Worm (Caenorhabditis elegans): ENCODE results near the gene chhy-1.

DNA sequence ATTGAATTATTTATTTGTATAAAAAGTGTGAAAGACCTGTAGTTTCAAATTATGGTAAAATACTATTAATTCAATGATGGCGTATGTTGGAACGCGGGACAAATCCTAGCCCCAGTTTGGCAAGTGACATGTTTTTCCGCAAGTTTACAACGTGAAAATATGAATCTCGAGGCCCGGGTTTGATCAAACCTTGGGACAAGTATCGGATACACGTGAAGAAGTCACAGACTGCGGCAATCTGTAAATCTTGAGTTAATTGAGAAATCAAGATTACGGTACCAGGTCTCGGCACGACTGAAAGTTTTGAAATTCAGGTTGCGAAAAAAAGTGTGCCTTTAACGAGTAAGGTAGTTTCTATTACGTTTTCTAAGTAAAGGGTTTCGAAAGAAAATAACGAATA lies 34.4 kb downstream of the chhy-1 start:
- TF ChIP-seq unc-62 (GFP tag; optimal IDR thresholded peaks at IDR 0.05) (no peak), fkh-10 (GFP tag; optimal IDR thresholded peaks at IDR 0.05) (no peak), tbx-2 (tag; optimal IDR thresholded peaks at IDR 0.05) (no peak), ama-1 (optimal IDR thresholded peaks at IDR 0.05) (no peak), ets-5 (GFP tag; IDR thresholded peaks at IDR 0.05) (no peak), nhr-28 (tag; optimal IDR thresholded peaks at IDR 0.05) (no peak), aly-2 (tag; optimal IDR thresholded peaks at IDR 0.05) (no peak), nhr-12 (tag; optimal IDR thresholded peaks at IDR 0.05) (no peak), snpc-4 (tag; optimal IDR thresholded peaks at IDR 0.05) (no peak), egl-27 (tag; optimal IDR thresholded peaks at IDR 0.05) (no peak), nhr-76 (tag; optimal IDR thresholded peaks at IDR 0.05) (no peak)

All from whole organism, L1 larva.